Worm (Caenorhabditis elegans) whole organism, early embryonic: ENCODE data around the gene K08B12.1.

Source experiments
- ama-1 ChIP-seq: fragments of 150-350 bp; optimal IDR thresholded peaks from 2 replicates; lab custom pipeline; 2014
- hmg-4 ChIP-seq: fragments of 200-800 bp; sonication (Bioruptor generic); optimal IDR thresholded peaks from 2 replicates; lab custom pipeline; 2018; ENCODE audit warnings: mild to moderate bottlenecking, missing genetic modification characterization, missing compliant biosample characterization

- TF ChIP-seq ama-1 (lab: Kevin White, UChicago) (no peak), hmg-4 (no peak)
Observed at ce11 chrV:6231902-6232340, 27.2 kb upstream of the K08B12.1 start.
